Fruit fly (Drosophila melanogaster): ENCODE measurements around the gene pon.

Gene pon

DNA sequence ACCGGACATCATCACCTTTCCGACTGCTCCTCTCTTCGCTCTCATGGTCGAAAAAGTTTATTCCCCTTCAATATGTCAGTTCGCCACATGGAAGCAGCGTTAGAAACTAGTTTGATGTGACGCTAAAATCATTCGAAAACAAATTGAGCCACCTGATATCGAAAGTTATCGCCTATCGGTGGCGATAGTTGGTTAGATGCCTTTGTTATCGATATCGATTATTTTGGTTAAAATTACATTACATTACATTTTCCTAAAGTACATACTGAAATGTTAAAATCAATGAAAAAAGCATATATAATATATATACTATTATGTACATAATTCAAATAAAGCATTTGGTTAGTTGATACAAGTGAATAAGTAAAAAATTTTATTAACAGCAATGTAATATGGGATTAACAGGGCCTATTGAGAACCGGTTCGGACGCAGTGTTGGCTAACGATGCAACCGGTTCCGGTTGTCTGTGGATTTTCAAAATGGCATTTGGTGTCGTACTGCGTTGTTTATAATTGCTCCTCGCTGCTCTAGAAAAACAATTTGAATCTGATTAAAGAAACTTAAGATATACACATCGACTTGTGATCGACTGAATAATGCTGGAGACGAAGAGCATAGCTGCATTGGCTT, at the start of gene pon, which contains the start of gene Alms1a:
TSS of gene pon (plus strand) at position 463 of the 631 bp plus-strand sequence.
TSS of gene Alms1a (minus strand) at position 149 of the 631 bp plus-strand sequence.
- TF ChIP-seq CG6808 (GFP tag; optimal IDR thresholded peaks at IDR 0.05): peak; percentile 46
- TF ChIP-seq achi (GFP tag; optimal IDR thresholded peaks at IDR 0.05): no peak
- TF ChIP-seq Eip93F (GFP tag; optimal IDR thresholded peaks at IDR 0.05): no peak
- peak; percentile 15 for TF ChIP-seq esn (GFP tag; optimal IDR thresholded peaks at IDR 0.05)
- TF ChIP-seq dac (GFP tag; optimal IDR thresholded peaks at IDR 0.05): no peak
- TF ChIP-seq CG8319 (GFP tag; optimal IDR thresholded peaks at IDR 0.05): no peak

DNA sequence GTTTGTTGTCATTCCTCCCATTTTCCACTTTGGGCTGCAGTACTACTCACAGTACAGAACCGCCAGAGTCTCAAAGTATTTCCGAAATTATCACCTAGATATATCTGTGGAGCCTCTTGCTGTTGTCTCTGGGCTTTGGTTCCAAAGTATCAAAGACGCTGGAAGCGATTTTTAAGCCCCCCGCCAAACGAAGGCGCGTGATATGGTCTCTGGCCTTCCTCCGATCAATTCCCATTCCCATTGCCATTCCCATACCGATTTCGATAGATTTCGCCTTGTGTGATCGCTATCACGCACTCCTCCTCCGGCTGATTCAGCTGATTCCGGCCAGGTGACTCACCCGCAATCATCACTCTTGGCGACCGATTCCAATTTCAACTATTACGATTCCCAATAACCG, 48.5 kb upstream of the pon start:
- TF ChIP-seq net (GFP tag; optimal IDR thresholded peaks at IDR 0.05) (no peak), CG6276 (GFP tag; optimal IDR thresholded peaks at IDR 0.05) (no peak), cyc (GFP tag; optimal IDR thresholded peaks at IDR 0.05) (no peak), OdsH (GFP tag; optimal IDR thresholded peaks at IDR 0.05) (no peak), acj6 (GFP tag; optimal IDR thresholded peaks at IDR 0.05) (no peak), fd59A (GFP tag; optimal IDR thresholded peaks at IDR 0.05) (no peak), CG7368 (GFP tag; optimal IDR thresholded peaks at IDR 0.05) (no peak), Smox (GFP tag; optimal IDR thresholded peaks at IDR 0.05) (no peak)

DNA sequence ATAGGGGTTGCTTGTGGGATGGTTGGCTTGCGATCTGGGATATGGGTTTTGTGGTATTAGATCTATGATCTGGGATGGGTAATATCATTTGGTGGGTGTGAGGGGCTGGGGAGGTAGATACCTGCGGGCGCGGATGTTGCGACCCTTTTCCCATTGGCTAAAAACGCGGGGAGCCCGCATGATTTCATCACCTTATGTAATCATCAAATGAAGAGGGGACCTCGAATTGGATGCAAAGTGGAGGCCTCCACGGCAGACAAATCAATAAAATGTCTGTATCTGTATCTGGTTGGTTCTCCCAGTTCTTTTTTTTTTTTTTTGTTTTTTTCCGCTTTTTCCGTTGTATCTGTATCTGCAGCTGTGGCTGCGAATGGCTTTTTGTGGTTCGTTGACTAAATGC, 47.1 kb upstream of the pon start:
- TF ChIP-seq fd85E (GFP tag; optimal IDR thresholded peaks at IDR 0.05): no peak

DNA sequence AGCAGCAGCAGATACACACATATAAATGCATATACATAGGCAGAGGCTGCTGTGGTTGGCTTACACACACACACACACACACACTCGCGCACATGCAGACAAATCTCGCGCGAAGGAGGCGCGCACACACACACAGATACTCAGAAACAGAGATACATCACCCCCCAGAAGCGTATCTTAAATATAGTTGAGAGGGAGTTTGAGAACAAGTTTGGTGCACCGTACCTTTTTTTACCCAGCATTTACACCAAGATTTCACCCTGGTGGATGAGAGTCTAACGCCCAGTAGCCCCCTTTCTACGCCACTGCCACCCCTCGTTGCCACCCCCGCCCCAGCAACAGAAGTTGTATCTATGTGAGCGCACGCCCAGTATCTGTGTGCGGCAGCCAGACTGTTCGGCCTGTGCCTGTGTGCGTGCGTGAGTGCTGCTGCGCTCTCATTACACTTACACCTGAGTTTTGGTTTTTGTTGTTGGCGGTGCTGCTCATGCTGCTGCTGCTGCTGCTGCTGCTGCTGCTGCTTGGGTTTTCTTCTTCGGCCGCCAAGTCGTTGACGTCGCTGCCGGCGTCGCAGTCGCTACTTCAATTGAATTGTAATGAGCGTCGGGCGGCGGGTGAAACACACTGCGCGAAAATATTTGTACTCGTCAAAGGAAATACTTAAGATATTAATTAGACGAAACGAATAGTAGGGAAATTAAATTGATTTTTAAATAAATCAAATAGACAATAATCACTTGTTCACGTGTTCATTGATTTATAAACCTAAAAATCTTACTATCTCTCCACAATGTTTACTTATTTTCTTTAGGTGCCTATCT, 46.0 kb upstream of the pon start:
- TF ChIP-seq Sox102F (GFP tag; optimal IDR thresholded peaks at IDR 0.05) (peak; percentile 47), Hr39 (GFP tag; optimal IDR thresholded peaks at IDR 0.05) (peak; percentile 86), Sox15 (GFP tag; optimal IDR thresholded peaks at IDR 0.05) (peak; percentile 96), Ets21C (GFP tag; optimal IDR thresholded peaks at IDR 0.05) (peak; percentile 79), svp (GFP tag) (peak; percentile 86), CG8319 (GFP tag; optimal IDR thresholded peaks at IDR 0.05) (peak; percentile 91), Ets96B (tag; optimal IDR thresholded peaks at IDR 0.05) (peak; percentile 92), CG16779 (tag; optimal IDR thresholded peaks at IDR 0.05) (peak; percentile 84), CG9139 (GFP tag; optimal IDR thresholded peaks at IDR 0.05) (peak; percentile 86), CG1621 (tag; optimal IDR thresholded peaks at IDR 0.05) (peak; percentile 95), CG31627 (GFP tag; optimal IDR thresholded peaks at IDR 0.05) (peak; percentile 84), CG32006 (GFP tag; optimal IDR thresholded peaks at IDR 0.05) (peak; percentile 93), esn (GFP tag; optimal IDR thresholded peaks at IDR 0.05) (peak; percentile 66), CG15336 (GFP tag; IDR thresholded peaks at IDR 0.05) (peak; percentile 89), Eip75B (GFP tag; optimal IDR thresholded peaks at IDR 0.05) (peak; percentile 60), net (GFP tag; optimal IDR thresholded peaks at IDR 0.05) (peak; percentile 89), Met (GFP tag; optimal IDR thresholded peaks at IDR 0.05) (peak; percentile 63), CG6808 (GFP tag; optimal IDR thresholded peaks at IDR 0.05) (peak; percentile 83), dsx (GFP tag; optimal IDR thresholded peaks at IDR 0.05; ENCODE audit: poor library complexity, severe bottlenecking) (peak; percentile 79), Smox (GFP tag; optimal IDR thresholded peaks at IDR 0.05) (peak; percentile 67), Gug (GFP tag; IDR thresholded peaks at IDR 0.05) (peak; percentile 95), OdsH (GFP tag; optimal IDR thresholded peaks at IDR 0.05) (peak; percentile 91), Eip93F (GFP tag; optimal IDR thresholded peaks at IDR 0.05) (no peak), topi (GFP tag; optimal IDR thresholded peaks at IDR 0.05) (peak; percentile 74), vri (GFP tag; optimal IDR thresholded peaks at IDR 0.05) (peak; percentile 17), eg (GFP tag; IDR thresholded peaks at IDR 0.05) (peak; percentile 98), CG8119 (GFP tag; IDR thresholded peaks at IDR 0.05) (peak; percentile 91), dac (GFP tag; optimal IDR thresholded peaks at IDR 0.05) (peak; percentile 92), Sox14 (GFP tag; optimal IDR thresholded peaks at IDR 0.05) (peak; percentile 83), salr (GFP tag; optimal IDR thresholded peaks at IDR 0.05) (peak; percentile 79 to 95), fkh (GFP tag; optimal IDR thresholded peaks at IDR 0.05) (peak; percentile 30), spab (GFP tag; optimal IDR thresholded peaks at IDR 0.05) (peak; percentile 86), CG7368 (GFP tag; optimal IDR thresholded peaks at IDR 0.05) (peak; percentile 96), CG6854 (GFP tag; optimal IDR thresholded peaks at IDR 0.05) (peak; percentile 84), pdm3 (GFP tag; optimal IDR thresholded peaks at IDR 0.05) (peak; percentile 76)

Data from whole organism, prepupa.